Worm (Caenorhabditis elegans) whole organism, L4 larva: ENCODE data around the gene Y15E3A.3.

ENCODE experiments used
- F49E8.2 ChIP-seq: sonication (generic microtip); optimal IDR thresholded peaks from 2 replicates; lab custom pipeline; 2016; ENCODE audit warnings: missing compliant biosample characterization, mild to moderate bottlenecking, missing genetic modification characterization, borderline replicate concordance
- ceh-28 ChIP-seq: fragments of 150-350 bp; optimal IDR thresholded peaks from 2 replicates; lab custom pipeline; 2014; ENCODE audit warnings: missing biosample characterization, missing genetic modification reagents, missing genetic modification characterization
- ceh-32 ChIP-seq: sonication (generic microtip); optimal IDR thresholded peaks from 2 replicates; lab custom pipeline; 2016; ENCODE audit warnings: mild to moderate bottlenecking, missing genetic modification characterization, missing compliant biosample characterization; ENCODE audit not compliant: poor library complexity
- jun-1 ChIP-seq: fragments of 150-350 bp; optimal IDR thresholded peaks from 2 replicates; lab custom pipeline; 2014; ENCODE audit warnings: missing biosample characterization, missing genetic modification reagents, missing genetic modification characterization
- lin-15B ChIP-seq: fragments of 150-350 bp; sonication (generic microtip); optimal IDR thresholded peaks from 3 replicates; lab custom pipeline; 2014; ENCODE audit warnings: missing biosample characterization, missing genetic modification characterization
- lsy-2 ChIP-seq, 2 experiments: fragments of 150-350 bp in 1 of 2; sonication (generic microtip) in 1 of 2; optimal IDR thresholded peaks; 2 replicates each; lab custom pipeline; 2014 to 2017; ENCODE audit warnings: missing biosample characterization in 2 of 2, missing genetic modification characterization in 2 of 2
- nhr-11 ChIP-seq: fragments of 150-350 bp; optimal IDR thresholded peaks from 2 replicates; lab custom pipeline; 2014; ENCODE audit warnings: missing biosample characterization, missing genetic modification characterization
- nhr-77 ChIP-seq: fragments of 150-350 bp; optimal IDR thresholded peaks from 2 replicates; lab custom pipeline; 2014; ENCODE audit warnings: missing biosample characterization, missing genetic modification characterization
- php-3 ChIP-seq: fragments of 200-800 bp; sonication (Bioruptor generic); IDR thresholded peaks from 2 replicates; pipeline ENCODE4 v1.3.6; 2022; ENCODE audit warnings: missing genetic modification reagents, missing genetic modification characterization, missing compliant biosample characterization
- set-16 ChIP-seq: fragments of 200-800 bp; sonication (Bioruptor generic); IDR thresholded peaks from 2 replicates; pipeline ENCODE4 v1.3.6; 2022; ENCODE audit warnings: missing genetic modification reagents, missing genetic modification characterization, missing compliant biosample characterization
- zag-1 ChIP-seq: fragments of 150-350 bp; optimal IDR thresholded peaks from 2 replicates; lab custom pipeline; 2014; ENCODE audit warnings: missing biosample characterization, missing genetic modification characterization
- ztf-11 ChIP-seq: fragments of 150-350 bp; optimal IDR thresholded peaks from 2 replicates; lab custom pipeline; 2014; ENCODE audit warnings: missing biosample characterization, missing genetic modification characterization

DNA sequence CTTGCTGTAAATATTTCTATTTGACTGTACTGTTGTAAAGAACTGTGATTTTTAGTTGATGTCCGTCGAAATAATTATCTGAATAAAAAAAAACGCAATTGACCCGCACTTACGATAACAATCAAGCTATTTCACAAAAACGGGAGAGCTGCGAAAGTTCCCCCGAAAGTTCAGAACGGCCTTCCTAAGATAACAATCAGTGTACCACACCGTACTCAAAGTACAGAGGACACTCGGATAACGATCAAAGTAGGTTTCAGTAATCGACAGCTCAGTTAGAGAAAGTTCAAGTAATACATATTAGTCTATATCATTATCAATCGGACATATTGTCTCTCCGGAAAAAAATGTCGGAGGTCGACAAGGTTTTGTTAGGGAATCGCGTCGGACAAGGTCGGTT, 14.6 kb downstream of the Y15E3A.3 start:
- no peak for TF ChIP-seq ceh-32 (tag; lab: Kevin White, UChicago)
- TF ChIP-seq set-16 (GFP tag; lab: Robert Waterston, UW): no peak
- TF ChIP-seq nhr-77: no peak
- no peak for TF ChIP-seq ztf-11 (tag; lab: Kevin White, UChicago)
- no peak for TF ChIP-seq F49E8.2 (tag; lab: Kevin White, UChicago)
- no peak for TF ChIP-seq jun-1 (tag; lab: Kevin White, UChicago)
- TF ChIP-seq lsy-2 (tag; optimal IDR thresholded peaks at IDR 0.05; lab: Kevin White, UChicago): no peak
- TF ChIP-seq zag-1 (tag; lab: Kevin White, UChicago): no peak
- TF ChIP-seq ceh-28 (tag; lab: Kevin White, UChicago): no peak
- TF ChIP-seq lin-15B: no peak
- no peak for TF ChIP-seq php-3
- TF ChIP-seq nhr-11 (tag; lab: Kevin White, UChicago): no peak
